Worm (Caenorhabditis elegans): ENCODE measurements around the gene nas-14.

nas-14 gene

DNA sequence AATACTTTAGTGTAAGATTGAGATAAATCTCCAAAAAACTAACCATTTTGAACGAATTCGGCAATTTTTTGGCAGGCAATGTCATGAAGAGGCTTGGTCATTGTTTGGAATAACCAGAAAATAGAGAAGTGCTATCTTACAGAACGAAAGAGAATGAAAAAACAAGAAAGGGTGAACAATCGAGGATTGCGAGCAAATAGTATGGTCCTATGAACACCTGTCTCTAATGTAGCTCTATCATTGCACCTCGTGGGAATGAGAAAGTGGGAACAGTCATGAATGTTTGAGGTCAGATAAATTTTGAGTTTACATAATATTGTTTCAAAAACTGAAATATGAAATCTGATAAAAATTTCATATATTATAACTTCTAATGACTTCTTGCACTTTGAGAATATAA lies 26.9 kb downstream of the nas-14 start, which contains the start of gene C48D1.1:
Gene C48D1.1 (minus strand): TSS at position 101 of the 400 bp plus-strand sequence.
- TF ChIP-seq ets-7 (tag; optimal IDR thresholded peaks at IDR 0.05) = no peak
- TF ChIP-seq hmg-4 (GFP tag; optimal IDR thresholded peaks at IDR 0.05) = no peak
- TF ChIP-seq tbx-11 (GFP tag; IDR thresholded peaks at IDR 0.05) = no peak
- TF ChIP-seq aly-1 (tag; optimal IDR thresholded peaks at IDR 0.05) = no peak
- TF ChIP-seq F13C5.2 (tag; optimal IDR thresholded peaks at IDR 0.05) = no peak
- no peak for TF ChIP-seq hmbx-1 (tag; optimal IDR thresholded peaks at IDR 0.05)
- no peak for TF ChIP-seq pes-1 (GFP tag; IDR thresholded peaks at IDR 0.05)

DNA sequence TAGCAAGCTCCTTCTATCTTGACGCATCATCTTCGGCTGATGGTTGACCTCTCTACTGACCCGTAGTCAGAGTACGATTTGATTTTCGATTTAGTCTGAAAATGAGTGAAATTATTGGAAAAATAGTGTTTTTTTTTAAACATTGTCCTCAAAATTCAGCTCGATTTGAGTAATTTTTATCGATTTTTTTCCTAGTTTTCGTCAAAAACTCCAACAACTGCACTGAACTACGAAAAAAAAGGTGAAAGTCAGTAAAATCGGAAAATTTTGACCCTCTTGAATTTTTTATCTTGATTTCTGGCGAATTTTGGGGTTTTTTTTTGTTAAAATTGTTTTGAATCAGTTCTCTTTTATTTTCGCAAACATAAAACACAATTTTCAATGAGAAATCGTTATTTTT lies 33.7 kb downstream of the nas-14 start, which contains the start of gene ced-3:
Gene ced-3 (minus strand): TSS at position 101 of the 400 bp plus-strand sequence.
- TF ChIP-seq tbx-37 (GFP tag; conservative IDR thresholded peaks at IDR 0.05) (no peak), scrt-1 (GFP tag; IDR thresholded peaks at IDR 0.05) (no peak), B0310.2 (tag; optimal IDR thresholded peaks at IDR 0.05) (no peak), sea-1 (GFP tag; conservative IDR thresholded peaks at IDR 0.05) (no peak), flt-1 (GFP tag; IDR thresholded peaks at IDR 0.05) (no peak), hmg-4 (GFP tag; optimal IDR thresholded peaks at IDR 0.05) (no peak), ets-7 (tag; optimal IDR thresholded peaks at IDR 0.05) (no peak), hmbx-1 (tag; optimal IDR thresholded peaks at IDR 0.05) (no peak)

DNA sequence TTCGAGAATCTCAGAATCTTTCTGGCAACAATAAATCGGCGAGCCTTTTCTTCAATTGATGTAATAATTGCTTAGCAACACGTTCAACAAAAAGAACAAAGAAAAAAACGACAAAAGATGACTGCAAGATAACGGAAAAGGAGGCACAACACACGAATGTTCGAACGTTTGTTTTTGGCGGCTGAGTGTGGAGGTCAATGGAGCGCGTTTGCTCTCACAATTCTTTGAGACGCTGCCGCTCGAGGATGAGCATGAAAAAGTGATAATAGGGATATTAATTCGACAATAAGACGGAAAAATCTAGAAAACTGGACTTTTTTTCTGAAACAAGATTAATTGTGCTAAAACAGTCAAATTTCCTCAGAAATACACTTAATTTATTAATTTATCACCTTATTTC lies 35.5 kb downstream of the nas-14 start:
- no peak for TF ChIP-seq tbx-37 (GFP tag; conservative IDR thresholded peaks at IDR 0.05)
- no peak for TF ChIP-seq tbx-11 (GFP tag; IDR thresholded peaks at IDR 0.05)
- peak; percentile 15 for TF ChIP-seq hmg-4 (GFP tag; optimal IDR thresholded peaks at IDR 0.05)
- TF ChIP-seq F13C5.2 (tag; optimal IDR thresholded peaks at IDR 0.05) = no peak

DNA sequence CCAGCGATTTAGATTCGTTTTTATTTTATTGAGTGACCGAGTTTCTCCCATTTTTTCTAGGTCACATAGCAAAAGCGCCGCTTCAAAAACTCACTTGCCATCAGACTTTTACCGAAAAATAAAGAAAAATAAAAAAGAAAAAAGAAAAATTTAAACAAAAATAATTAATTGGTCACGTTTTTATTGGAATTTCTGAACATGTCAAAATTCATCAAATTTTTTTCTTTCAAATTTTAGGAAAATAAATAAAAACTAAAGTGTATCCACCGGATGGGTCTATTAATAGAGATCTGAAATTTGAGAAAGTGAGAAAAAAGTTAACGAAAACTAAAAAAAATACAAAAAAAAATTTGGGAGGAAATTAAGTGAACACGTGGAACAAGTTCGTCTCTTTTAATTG lies 39.2 kb downstream of the nas-14 start, which contains the start of gene C48D1.9:
Gene C48D1.9 (minus strand): TSS at position 101 of the 400 bp plus-strand sequence.
- TF ChIP-seq pes-1 (GFP tag; IDR thresholded peaks at IDR 0.05) = no peak
- TF ChIP-seq ceh-13 (GFP tag; optimal IDR thresholded peaks at IDR 0.05) = no peak
- no peak for TF ChIP-seq sea-1 (GFP tag; conservative IDR thresholded peaks at IDR 0.05)
- no peak for TF ChIP-seq tbx-11 (GFP tag; IDR thresholded peaks at IDR 0.05)
- TF ChIP-seq flt-1 (GFP tag; IDR thresholded peaks at IDR 0.05) = no peak
- no peak for TF ChIP-seq B0310.2 (tag; optimal IDR thresholded peaks at IDR 0.05)
- no peak for TF ChIP-seq hnd-1 (tag; optimal IDR thresholded peaks at IDR 0.05)
- no peak for TF ChIP-seq hmbx-1 (tag; optimal IDR thresholded peaks at IDR 0.05)
- TF ChIP-seq hmg-4 (GFP tag; optimal IDR thresholded peaks at IDR 0.05) = no peak
- TF ChIP-seq scrt-1 (GFP tag; IDR thresholded peaks at IDR 0.05) = no peak
- TF ChIP-seq ceh-36 (tag; optimal IDR thresholded peaks at IDR 0.05) = no peak
- TF ChIP-seq ama-1 (optimal IDR thresholded peaks at IDR 0.05) = no peak
- TF ChIP-seq ets-7 (tag; optimal IDR thresholded peaks at IDR 0.05) = no peak
- TF ChIP-seq F13C5.2 (tag; optimal IDR thresholded peaks at IDR 0.05) = no peak
- TF ChIP-seq aly-1 (tag; optimal IDR thresholded peaks at IDR 0.05) = no peak
- TF ChIP-seq tbx-37 (GFP tag; conservative IDR thresholded peaks at IDR 0.05) = no peak
- TF ChIP-seq tra-4 (tag; optimal IDR thresholded peaks at IDR 0.05) = no peak

DNA sequence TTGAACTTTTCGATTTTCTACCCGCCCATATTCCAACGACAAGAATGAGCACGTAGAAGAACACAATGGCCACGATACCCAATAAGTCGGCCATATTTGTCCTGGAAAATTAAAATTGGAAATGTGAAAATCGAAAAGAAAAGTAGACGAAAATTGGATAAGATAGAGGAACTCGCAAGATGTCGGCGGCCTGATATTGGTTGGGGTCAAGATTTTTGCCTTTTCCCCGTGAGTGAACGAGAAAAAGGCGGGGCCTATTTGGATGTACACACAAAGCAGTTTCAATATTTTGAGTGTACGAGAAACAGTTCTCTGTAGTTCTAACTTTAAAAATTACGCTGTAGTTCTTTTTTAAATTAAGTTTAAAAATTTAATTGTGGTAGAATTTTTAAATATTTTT lies 44.1 kb downstream of the nas-14 start, which contains the start of gene cho-1:
Gene cho-1 (minus strand): TSS at position 101 of the 400 bp plus-strand sequence.
- TF ChIP-seq tra-4 (tag; optimal IDR thresholded peaks at IDR 0.05) (no peak), hmg-4 (GFP tag; optimal IDR thresholded peaks at IDR 0.05) (no peak)

DNA sequence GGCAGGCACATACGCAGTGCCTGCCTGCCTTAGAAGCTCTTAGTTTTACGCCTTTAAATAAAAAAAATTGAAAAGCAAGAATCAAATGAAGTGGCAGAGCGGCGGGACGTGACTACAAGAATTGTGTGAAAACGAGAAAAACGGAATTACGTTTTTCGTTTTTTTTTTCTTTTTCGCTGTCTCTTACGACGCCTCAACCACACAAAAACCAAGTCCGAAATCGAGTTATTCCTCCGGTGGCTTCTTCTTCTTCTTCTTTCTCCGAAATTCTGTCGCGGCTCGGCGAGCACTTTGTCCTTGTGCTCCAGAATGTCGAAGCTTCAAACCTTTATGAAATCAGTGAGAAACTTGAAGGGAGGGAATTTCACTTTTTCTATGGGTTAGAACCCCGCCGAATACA lies 50.3 kb downstream of the nas-14 start:
- TF ChIP-seq F13C5.2 (tag; optimal IDR thresholded peaks at IDR 0.05) (no peak), tra-4 (tag; optimal IDR thresholded peaks at IDR 0.05) (no peak), hmg-4 (GFP tag; optimal IDR thresholded peaks at IDR 0.05) (no peak), B0310.2 (tag; optimal IDR thresholded peaks at IDR 0.05) (no peak), sea-1 (GFP tag; conservative IDR thresholded peaks at IDR 0.05) (no peak), scrt-1 (GFP tag; IDR thresholded peaks at IDR 0.05) (no peak), hmbx-1 (tag; optimal IDR thresholded peaks at IDR 0.05) (no peak)

DNA sequence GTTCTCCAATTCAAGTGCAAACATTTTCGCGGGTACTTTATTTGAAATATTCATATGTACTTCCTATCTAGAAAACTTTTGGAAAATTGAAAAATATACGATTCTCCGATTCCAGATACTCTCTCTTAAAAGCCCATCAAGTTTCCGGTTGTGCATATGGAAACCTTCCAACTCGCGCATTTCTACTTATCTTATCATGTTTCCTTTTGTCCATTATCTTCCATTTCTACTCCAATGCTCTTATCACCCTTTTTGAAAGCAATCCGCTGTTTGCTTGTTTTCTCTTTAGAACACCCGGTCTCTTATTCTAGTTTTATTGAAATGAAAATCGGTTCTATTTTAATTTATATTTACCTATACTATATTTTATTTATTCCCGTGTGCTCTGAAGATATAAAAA lies 51.3 kb downstream of the nas-14 start, which contains the start of gene C48D1.5:
Gene C48D1.5 (plus strand): TSS at position 301 of the 400 bp plus-strand sequence.
- TF ChIP-seq ceh-13 (GFP tag; optimal IDR thresholded peaks at IDR 0.05) (no peak), tbx-11 (GFP tag; IDR thresholded peaks at IDR 0.05) (no peak), ets-7 (tag; optimal IDR thresholded peaks at IDR 0.05) (no peak), tra-4 (tag; optimal IDR thresholded peaks at IDR 0.05) (no peak)
